Worm (Caenorhabditis elegans) whole organism, L2 larva: ENCODE data around the gene F29B9.8.

Experiments used
- C34F6.9 ChIP-seq: fragments of 150-350 bp; optimal IDR thresholded peaks from 2 replicates; lab custom pipeline; 2014; ENCODE audit warnings: missing biosample characterization, missing genetic modification characterization
- F13H6.1 ChIP-seq: sonication (generic microtip); optimal IDR thresholded peaks from 2 replicates; lab custom pipeline; 2016; ENCODE audit warnings: missing genetic modification characterization, missing compliant biosample characterization
- R02D3.7 ChIP-seq: fragments of 150-350 bp; optimal IDR thresholded peaks from 2 replicates; lab custom pipeline; 2014; ENCODE audit warnings: missing biosample characterization, missing genetic modification characterization
- Y55F3AM.14 ChIP-seq: fragments of 200-800 bp; sonication (Bioruptor generic); optimal IDR thresholded peaks from 2 replicates; lab custom pipeline; 2018; ENCODE audit warnings: mild to moderate bottlenecking, missing genetic modification characterization, missing compliant biosample characterization
- ZK546.5 ChIP-seq: sonication (generic microtip); optimal IDR thresholded peaks from 2 replicates; lab custom pipeline; 2017; ENCODE audit warnings: missing biosample characterization, missing genetic modification characterization
- alr-1 ChIP-seq: fragments of 150-350 bp; optimal IDR thresholded peaks from 2 replicates; lab custom pipeline; 2014; ENCODE audit warnings: missing biosample characterization, missing genetic modification characterization
- aly-2 ChIP-seq: fragments of 150-350 bp; optimal IDR thresholded peaks from 2 replicates; lab custom pipeline; 2014; ENCODE audit warnings: missing biosample characterization, missing genetic modification characterization
- blmp-1 ChIP-seq: sonication (generic microtip); optimal IDR thresholded peaks from 2 replicates; lab custom pipeline; 2017; ENCODE audit warnings: missing genetic modification characterization, mild to moderate bottlenecking, missing compliant biosample characterization, antibody characterized with exemption, moderate library complexity; ENCODE audit not compliant: insufficient read depth
- crh-2 ChIP-seq: sonication (generic microtip); optimal IDR thresholded peaks from 2 replicates; lab custom pipeline; 2017; ENCODE audit warnings: missing biosample characterization, missing genetic modification characterization
- egl-27 ChIP-seq: sonication (generic microtip); optimal IDR thresholded peaks from 3 replicates; lab custom pipeline; 2017; ENCODE audit warnings: missing biosample characterization, missing genetic modification reagents, missing genetic modification characterization
- elt-3 ChIP-seq: sonication (generic microtip); optimal IDR thresholded peaks from 2 replicates; lab custom pipeline; 2017; ENCODE audit warnings: missing biosample characterization, missing genetic modification characterization
- fos-1 ChIP-seq: fragments of 150-350 bp; optimal IDR thresholded peaks from 2 replicates; lab custom pipeline; 2014; ENCODE audit warnings: missing biosample characterization, missing genetic modification characterization
- lin-11 ChIP-seq: fragments of 150-350 bp; sonication (generic microtip); optimal IDR thresholded peaks from 2 replicates; lab custom pipeline; 2014; ENCODE audit warnings: missing biosample characterization, missing genetic modification characterization, inconsistent platforms, mixed read lengths
- lin-13 ChIP-seq: fragments of 150-350 bp; optimal IDR thresholded peaks from 2 replicates; lab custom pipeline; 2014; ENCODE audit warnings: missing biosample characterization, missing genetic modification reagents, missing genetic modification characterization
- lin-39 ChIP-seq: fragments of 150-350 bp; optimal IDR thresholded peaks from 2 replicates; lab custom pipeline; 2014; ENCODE audit warnings: missing biosample characterization, missing genetic modification reagents, missing genetic modification characterization
- mab-5 ChIP-seq: fragments of 150-350 bp; optimal IDR thresholded peaks from 2 replicates; lab custom pipeline; 2014; ENCODE audit warnings: missing biosample characterization, missing genetic modification characterization
- mbf-1 ChIP-seq: sonication (generic microtip); optimal IDR thresholded peaks from 2 replicates; lab custom pipeline; 2017; ENCODE audit warnings: missing biosample characterization, missing genetic modification characterization
- mdl-1 ChIP-seq, 2 experiments: fragments of 150-350 bp in 1 of 2; sonication (generic microtip) in 1 of 2; optimal IDR thresholded peaks; 2 replicates each; lab custom pipeline; 2017; ENCODE audit warnings: missing biosample characterization in 2 of 2, missing genetic modification characterization in 2 of 2
- nhr-10 ChIP-seq: sonication (generic microtip); optimal IDR thresholded peaks from 2 replicates; lab custom pipeline; 2017; ENCODE audit warnings: missing biosample characterization, missing genetic modification characterization
- nhr-129 ChIP-seq: fragments of 150-350 bp; optimal IDR thresholded peaks from 2 replicates; lab custom pipeline; 2014; ENCODE audit warnings: missing biosample characterization, missing genetic modification characterization
- nhr-21 ChIP-seq: fragments of 150-350 bp; optimal IDR thresholded peaks from 2 replicates; lab custom pipeline; 2014; ENCODE audit warnings: missing biosample characterization, missing genetic modification characterization
- nhr-237 ChIP-seq: fragments of 150-350 bp; optimal IDR thresholded peaks from 2 replicates; lab custom pipeline; 2014; ENCODE audit warnings: missing biosample characterization, missing genetic modification characterization
- nhr-6 ChIP-seq: fragments of 150-350 bp; optimal IDR thresholded peaks from 2 replicates; lab custom pipeline; 2014; ENCODE audit warnings: missing biosample characterization, missing genetic modification characterization
- peb-1 ChIP-seq: fragments of 150-350 bp; optimal IDR thresholded peaks from 2 replicates; lab custom pipeline; 2014; ENCODE audit warnings: missing biosample characterization, missing genetic modification characterization
- sem-4 ChIP-seq: fragments of 150-350 bp; optimal IDR thresholded peaks from 2 replicates; lab custom pipeline; 2014; ENCODE audit warnings: missing biosample characterization, missing genetic modification reagents, missing genetic modification characterization
- skn-1 ChIP-seq: sonication (generic microtip); optimal IDR thresholded peaks from 2 replicates; lab custom pipeline; 2017; ENCODE audit warnings: missing biosample characterization, missing genetic modification characterization
- sma-3 ChIP-seq: sonication (generic microtip); optimal IDR thresholded peaks from 2 replicates; lab custom pipeline; 2016; ENCODE audit warnings: missing genetic modification reagents, missing genetic modification characterization, missing compliant biosample characterization
- unc-55 ChIP-seq: fragments of 150-350 bp; sonication (generic microtip); optimal IDR thresholded peaks from 3 replicates; lab custom pipeline; 2014; ENCODE audit warnings: missing biosample characterization, missing genetic modification reagents, missing genetic modification characterization
- zag-1 ChIP-seq: fragments of 150-350 bp; optimal IDR thresholded peaks from 2 replicates; lab custom pipeline; 2014; ENCODE audit warnings: missing biosample characterization, missing genetic modification characterization
- ztf-1 ChIP-seq: fragments of 200-800 bp; sonication (Bioruptor generic); conservative IDR thresholded peaks from 2 replicates; pipeline ENCODE4 v1.3.6; 2022; ENCODE audit warnings: missing genetic modification characterization, missing compliant biosample characterization
- ztf-11 ChIP-seq: sonication (generic microtip); optimal IDR thresholded peaks from 2 replicates; lab custom pipeline; 2017; ENCODE audit warnings: missing biosample characterization, missing genetic modification characterization
- ztf-4 ChIP-seq: fragments of 150-350 bp; optimal IDR thresholded peaks from 2 replicates; lab custom pipeline; 2014; ENCODE audit warnings: missing biosample characterization, missing genetic modification characterization

The F29B9.8 gene

DNA sequence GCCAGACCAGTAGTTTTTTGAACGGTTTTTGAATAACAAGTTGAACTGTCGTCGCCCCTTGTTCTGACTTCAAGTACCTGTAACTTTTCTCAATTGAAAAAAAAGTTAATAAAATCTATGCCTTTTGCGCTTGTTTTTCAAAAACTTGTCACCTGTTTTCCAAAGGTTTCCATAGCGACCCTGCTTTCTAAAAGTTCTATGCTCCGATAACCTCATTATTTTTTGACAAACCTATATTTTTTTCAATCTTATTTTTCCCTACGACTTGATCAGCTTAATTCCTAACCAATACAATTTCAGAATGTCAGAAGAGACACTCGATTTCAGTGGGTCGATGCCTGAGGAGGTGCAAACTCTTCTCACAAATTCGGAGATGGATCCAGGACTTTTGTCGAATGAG, at the start of gene F29B9.8:
TSS of gene F29B9.8 (plus strand) at position 301 of the 400 bp plus-strand sequence.
- TF ChIP-seq alr-1 (tag; lab: Kevin White, UChicago), result no peak
- no peak for TF ChIP-seq sma-3
- TF ChIP-seq fos-1 (tag; lab: Kevin White, UChicago), result no peak
- no peak for TF ChIP-seq lin-13 (GFP tag; lab: Kevin White, UChicago)
- TF ChIP-seq lin-39 (tag; lab: Kevin White, UChicago), result no peak
- TF ChIP-seq mdl-1 (tag; optimal IDR thresholded peaks at IDR 0.05; lab: Kevin White, UChicago), result no peak
- TF ChIP-seq F13H6.1 (tag; lab: Kevin White, UChicago), result no peak
- no peak for TF ChIP-seq aly-2 (tag; lab: Kevin White, UChicago)
- TF ChIP-seq elt-3 (tag; lab: Kevin White, UChicago), result no peak
- TF ChIP-seq R02D3.7 (tag; lab: Kevin White, UChicago), result no peak
- no peak for TF ChIP-seq ztf-11 (tag; lab: Kevin White, UChicago)
- no peak for TF ChIP-seq C34F6.9
- no peak for TF ChIP-seq ztf-4
- no peak for TF ChIP-seq nhr-6 (tag; lab: Kevin White, UChicago)
- no peak for TF ChIP-seq peb-1

DNA sequence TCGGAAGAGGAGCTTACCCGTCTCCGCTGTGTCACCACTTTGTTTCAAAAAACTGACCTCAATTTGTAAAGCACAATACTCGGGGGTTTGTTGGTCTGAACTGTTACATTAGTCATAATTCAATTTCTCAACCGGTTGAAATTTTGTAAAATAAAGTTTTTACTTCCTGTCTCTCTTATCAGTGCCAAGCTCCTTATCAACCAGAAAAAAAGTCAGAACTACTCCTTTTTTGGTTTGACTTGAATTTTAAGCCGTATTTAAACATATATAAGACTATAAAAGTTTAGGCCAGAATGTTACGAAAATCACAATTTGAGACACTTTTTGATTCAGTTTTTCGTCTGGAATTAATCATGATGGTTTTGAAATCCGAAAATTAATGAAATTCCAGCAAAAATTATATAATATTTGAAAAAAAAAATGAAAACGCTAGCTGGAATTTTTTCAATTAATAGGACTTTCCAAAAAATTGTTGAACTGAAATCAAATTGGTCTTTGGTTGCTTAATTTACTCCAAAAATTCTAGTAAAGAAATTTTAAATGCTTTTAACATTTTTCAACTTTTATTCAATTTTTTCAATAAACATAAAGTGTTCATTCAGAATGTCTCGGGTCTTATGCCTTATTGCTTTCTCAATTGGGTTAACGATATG, 48.0 kb upstream of the F29B9.8 start, which contains the start of gene F19C7.2:
TSS of gene F19C7.2 (plus strand) at position 603 of the 653 bp plus-strand sequence.
- no peak for TF ChIP-seq mab-5 (tag; lab: Kevin White, UChicago)
- TF ChIP-seq fos-1 (tag; lab: Kevin White, UChicago), result peak; percentile 27
- TF ChIP-seq mbf-1 (tag; lab: Kevin White, UChicago), result no peak
- no peak for TF ChIP-seq Y55F3AM.14

DNA sequence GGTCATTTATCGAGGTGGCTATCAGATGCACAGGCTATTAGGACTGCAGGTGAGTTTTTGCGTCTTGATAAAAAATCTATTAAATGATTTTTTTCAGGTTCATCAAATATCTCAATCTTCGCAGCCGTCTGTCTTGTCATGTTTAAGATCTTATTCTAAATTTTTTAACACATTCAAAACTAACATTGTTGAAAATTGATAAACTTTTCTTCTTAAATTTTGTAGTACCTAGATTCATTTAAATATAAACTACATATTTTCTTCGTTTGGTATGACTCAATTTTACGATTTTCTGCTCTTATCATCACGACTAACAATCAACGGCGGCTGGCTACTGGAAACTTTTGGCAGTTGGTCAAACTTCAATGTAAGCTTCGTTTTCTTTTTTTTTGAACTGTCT, 44.9 kb upstream of the F29B9.8 start, which contains the start of gene F19C7.4:
TSS of gene F19C7.4 (plus strand) at position 301 of the 400 bp plus-strand sequence.
- TF ChIP-seq nhr-237 (tag; lab: Kevin White, UChicago) (no peak), fos-1 (tag; lab: Kevin White, UChicago) (peak; percentile 26)

DNA sequence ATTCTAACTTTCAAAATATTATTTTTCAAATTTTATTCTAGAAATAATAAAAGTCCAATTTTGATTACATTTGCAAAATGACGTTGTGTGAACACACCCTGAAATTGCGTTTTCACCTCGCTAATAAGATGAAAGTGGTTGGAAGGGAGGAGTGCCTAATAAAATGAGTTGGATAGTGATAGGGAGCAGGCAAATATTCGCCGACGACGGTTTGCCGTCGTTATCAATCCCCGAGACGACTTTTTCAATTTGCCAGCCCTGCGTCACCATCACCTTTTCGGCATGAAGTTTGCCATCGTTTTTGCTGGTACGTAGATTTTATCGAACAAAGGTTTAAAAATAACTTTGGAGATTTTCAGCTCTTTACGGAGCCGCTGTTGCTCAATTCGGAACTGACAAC, 41.9 kb upstream of the F29B9.8 start, which contains the start of gene nspg-10:
TSS of gene nspg-10 (plus strand) at position 179 of the 400 bp plus-strand sequence.
- TF ChIP-seq fos-1 (tag; lab: Kevin White, UChicago), result peak; percentile 85
- TF ChIP-seq nhr-6 (tag; lab: Kevin White, UChicago), result no peak
- TF ChIP-seq ZK546.5, result no peak
- no peak for TF ChIP-seq lin-39 (tag; lab: Kevin White, UChicago)
- TF ChIP-seq sem-4 (tag; lab: Kevin White, UChicago), result no peak
- TF ChIP-seq sma-3, result no peak
- no peak for TF ChIP-seq zag-1 (tag; lab: Kevin White, UChicago)
- TF ChIP-seq ztf-4, result no peak
- TF ChIP-seq crh-2, result peak; percentile 37
- no peak for TF ChIP-seq mdl-1 (tag; optimal IDR thresholded peaks at IDR 0.05; lab: Kevin White, UChicago)
- no peak for TF ChIP-seq lin-13 (GFP tag; lab: Kevin White, UChicago)

DNA sequence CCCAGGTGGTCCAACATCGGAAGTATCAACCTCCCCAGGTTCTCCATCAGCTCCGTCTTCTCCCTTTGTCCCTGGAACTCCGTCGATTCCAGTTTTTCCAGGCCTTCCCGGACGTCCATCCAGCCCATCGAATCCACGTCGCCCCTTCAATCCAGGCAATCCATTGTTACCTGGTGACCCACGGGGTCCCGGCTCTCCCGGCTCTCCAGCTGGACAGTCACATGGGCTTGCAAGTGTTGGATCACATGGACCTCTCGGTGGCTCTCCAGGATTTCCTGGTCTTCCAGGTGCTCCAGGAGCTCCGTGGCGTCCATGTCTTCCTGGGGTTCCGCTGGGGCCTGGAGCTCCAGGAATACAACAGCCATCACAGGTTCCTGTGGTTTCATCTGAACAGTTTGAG, 38.8 kb upstream of the F29B9.8 start:
- TF ChIP-seq nhr-129 (tag; lab: Kevin White, UChicago) (no peak), mbf-1 (tag; lab: Kevin White, UChicago) (no peak), nhr-21 (no peak), nhr-10 (tag; lab: Kevin White, UChicago) (no peak), blmp-1 (no peak), R02D3.7 (tag; lab: Kevin White, UChicago) (no peak), sem-4 (tag; lab: Kevin White, UChicago) (no peak), egl-27 (tag; lab: Kevin White, UChicago) (no peak), lin-39 (tag; lab: Kevin White, UChicago) (no peak), unc-55 (no peak)
- TF ChIP-seq, all 48 proteins: peak for 0

DNA sequence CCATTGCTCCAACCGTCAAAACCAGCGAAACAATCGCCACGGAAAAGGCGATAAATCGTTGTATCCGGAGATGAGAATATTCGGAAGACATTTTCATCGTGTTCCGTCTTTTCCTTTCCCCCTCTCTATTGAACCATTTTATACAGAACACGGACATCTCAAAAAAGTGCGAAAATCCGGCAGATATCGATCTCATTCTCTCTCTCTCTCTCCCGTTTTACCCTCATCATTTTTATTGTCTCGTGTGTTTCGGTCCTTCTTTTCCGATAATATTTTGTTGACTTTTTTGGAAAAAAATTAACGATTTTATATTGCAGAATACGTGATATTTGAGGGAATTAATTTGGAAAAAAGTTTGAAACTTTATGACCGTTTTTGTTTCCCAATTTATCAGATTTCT, 37.9 kb upstream of the F29B9.8 start, which contains the start of gene col-110:
TSS of gene col-110 (minus strand) at position 101 of the 400 bp plus-strand sequence.
- no peak for TF ChIP-seq ztf-1 (GFP tag; lab: Robert Waterston, UW)
- TF ChIP-seq skn-1 (tag; lab: Kevin White, UChicago), result no peak
- TF ChIP-seq lin-11 (tag; lab: Kevin White, UChicago), result no peak
